Worm (Caenorhabditis elegans) whole organism, L3 larva: Measurements from ENCODE around the gene bbln-1.
A peak's percentile ranks its signal among the peaks of the same experiment; 100 is the strongest.

ENCODE experiments used
- R02D3.7 ChIP-seq: fragments of 150-350 bp; optimal IDR thresholded peaks from 2 replicates; lab custom pipeline; 2014; ENCODE audit warnings: missing biosample characterization, missing genetic modification characterization
- ZK546.5 ChIP-seq: sonication (generic microtip); optimal IDR thresholded peaks from 2 replicates; lab custom pipeline; 2017; ENCODE audit warnings: missing biosample characterization, missing genetic modification characterization
- ceh-16 ChIP-seq: sonication (generic microtip); optimal IDR thresholded peaks from 2 replicates; lab custom pipeline; 2017; ENCODE audit warnings: missing biosample characterization, missing genetic modification characterization
- ceh-28 ChIP-seq: fragments of 150-350 bp; optimal IDR thresholded peaks from 2 replicates; lab custom pipeline; 2014; ENCODE audit warnings: missing biosample characterization, missing genetic modification reagents, missing genetic modification characterization
- ceh-9 ChIP-seq: sonication (generic microtip); optimal IDR thresholded peaks from 2 replicates; lab custom pipeline; 2018; ENCODE audit warnings: missing biosample characterization, missing genetic modification characterization
- daf-12 ChIP-seq: fragments of 150-350 bp; optimal IDR thresholded peaks from 2 replicates; lab custom pipeline; 2014; ENCODE audit warnings: missing biosample characterization, missing genetic modification reagents, missing genetic modification characterization
- elt-1 ChIP-seq: fragments of 150-350 bp; optimal IDR thresholded peaks from 2 replicates; lab custom pipeline; 2014; ENCODE audit warnings: missing biosample characterization, missing genetic modification characterization
- elt-2 ChIP-seq: sonication (generic microtip); optimal IDR thresholded peaks from 2 replicates; lab custom pipeline; 2016; ENCODE audit warnings: missing genetic modification reagents, mild to moderate bottlenecking, missing genetic modification characterization, missing compliant biosample characterization
- elt-3 ChIP-seq, 3 experiments: fragments of 150-350 bp in 1 of 3; sonication (generic microtip) in 2 of 3; optimal IDR thresholded peaks; 2 replicates in 2 of 3; 4 replicates in 1 of 3; lab custom pipeline; 2014 to 2017; ENCODE audit warnings: missing biosample characterization in 3 of 3, missing genetic modification characterization in 3 of 3
- eor-1 ChIP-seq, 2 experiments: fragments of 150-350 bp; optimal IDR thresholded peaks; 2 replicates each; lab custom pipeline; 2014 to 2018; ENCODE audit warnings: missing biosample characterization in 2 of 2, missing genetic modification characterization in 2 of 2
- fkh-10 ChIP-seq: sonication (generic microtip); optimal IDR thresholded peaks from 2 replicates; lab custom pipeline; 2017; ENCODE audit warnings: missing biosample characterization, missing genetic modification reagents, missing genetic modification characterization
- fos-1 ChIP-seq: fragments of 150-350 bp; optimal IDR thresholded peaks from 2 replicates; lab custom pipeline; 2014; ENCODE audit warnings: missing biosample characterization, missing genetic modification characterization
- hmg-11 ChIP-seq: sonication (generic microtip); optimal IDR thresholded peaks from 2 replicates; lab custom pipeline; 2016; ENCODE audit warnings: missing genetic modification characterization, missing compliant biosample characterization
- jun-1 ChIP-seq: fragments of 150-350 bp; optimal IDR thresholded peaks from 2 replicates; lab custom pipeline; 2014; ENCODE audit warnings: missing biosample characterization, missing genetic modification reagents, missing genetic modification characterization
- lin-15B ChIP-seq: fragments of 150-350 bp; optimal IDR thresholded peaks from 2 replicates; lab custom pipeline; 2014; ENCODE audit warnings: missing biosample characterization, missing genetic modification characterization
- lin-39 ChIP-seq: fragments of 150-350 bp; optimal IDR thresholded peaks from 2 replicates; lab custom pipeline; 2018; ENCODE audit warnings: missing biosample characterization, missing genetic modification reagents, missing genetic modification characterization
- mml-1 ChIP-seq: fragments of 150-350 bp; sonication (generic microtip); optimal IDR thresholded peaks from 3 replicates; lab custom pipeline; 2014; ENCODE audit warnings: missing biosample characterization, missing genetic modification characterization
- nfya-1 ChIP-seq: sonication (generic microtip); optimal IDR thresholded peaks from 2 replicates; lab custom pipeline; 2017; ENCODE audit warnings: missing genetic modification characterization, mild to moderate bottlenecking, missing compliant biosample characterization, antibody characterized with exemption, moderate library complexity; ENCODE audit not compliant: insufficient read depth
- nhr-12 ChIP-seq: fragments of 150-350 bp; optimal IDR thresholded peaks from 2 replicates; lab custom pipeline; 2014; ENCODE audit warnings: missing biosample characterization, missing genetic modification characterization
- nhr-23 ChIP-seq: fragments of 150-350 bp; optimal IDR thresholded peaks from 2 replicates; lab custom pipeline; 2014; ENCODE audit warnings: missing biosample characterization, missing genetic modification reagents, missing genetic modification characterization
- nhr-25 ChIP-seq: sonication (generic microtip); optimal IDR thresholded peaks from 2 replicates; lab custom pipeline; 2017; ENCODE audit warnings: missing biosample characterization, missing genetic modification characterization
- nhr-28 ChIP-seq: fragments of 150-350 bp; optimal IDR thresholded peaks from 2 replicates; lab custom pipeline; 2014; ENCODE audit warnings: missing biosample characterization, missing genetic modification characterization
- nhr-43 ChIP-seq: sonication (generic microtip); optimal IDR thresholded peaks from 2 replicates; lab custom pipeline; 2016; ENCODE audit warnings: mild to moderate bottlenecking, missing genetic modification characterization, missing compliant biosample characterization; ENCODE audit not compliant: poor library complexity, severe bottlenecking
- nhr-67 ChIP-seq: fragments of 150-350 bp; optimal IDR thresholded peaks from 2 replicates; lab custom pipeline; 2014; ENCODE audit warnings: missing biosample characterization, missing genetic modification characterization
- pha-4 ChIP-seq: fragments of 150-350 bp; optimal IDR thresholded peaks from 2 replicates; lab custom pipeline; 2014; ENCODE audit warnings: missing biosample characterization, missing genetic modification reagents, missing genetic modification characterization
- pqm-1 ChIP-seq: fragments of 150-350 bp; optimal IDR thresholded peaks from 2 replicates; lab custom pipeline; 2017; ENCODE audit warnings: missing biosample characterization, missing genetic modification characterization, inconsistent platforms
- sea-2 ChIP-seq: fragments of 150-350 bp; sonication (generic microtip); optimal IDR thresholded peaks from 4 replicates; lab custom pipeline; 2014; ENCODE audit warnings: missing biosample characterization, missing genetic modification reagents, missing genetic modification characterization
- skn-1 ChIP-seq: fragments of 150-350 bp; optimal IDR thresholded peaks from 2 replicates; lab custom pipeline; 2014; ENCODE audit warnings: missing biosample characterization, missing genetic modification characterization
- snpc-4 ChIP-seq: fragments of 150-350 bp; optimal IDR thresholded peaks from 2 replicates; lab custom pipeline; 2014; ENCODE audit warnings: missing biosample characterization, missing genetic modification characterization
- tbx-2 ChIP-seq: sonication (generic microtip); optimal IDR thresholded peaks from 2 replicates; lab custom pipeline; 2016; ENCODE audit warnings: mild to moderate bottlenecking, missing genetic modification characterization, missing compliant biosample characterization
- zag-1 ChIP-seq: fragments of 150-350 bp; optimal IDR thresholded peaks from 2 replicates; lab custom pipeline; 2014; ENCODE audit warnings: missing biosample characterization, missing genetic modification characterization

bbln-1 gene

ce11 chrX:3181870-3182269 lies 29.6 kb upstream of the bbln-1 start:
- TF ChIP-seq elt-2 (tag; lab: Kevin White, UChicago): peak; percentile 76
- peak; percentile 43 for TF ChIP-seq pqm-1
- TF ChIP-seq tbx-2 (tag; lab: Kevin White, UChicago): no peak
- TF ChIP-seq sea-2 (GFP tag; lab: Kevin White, UChicago): no peak

- peak; percentile 8 for TF ChIP-seq hmg-11 (tag; lab: Kevin White, UChicago)
- no peak for TF ChIP-seq pqm-1
- peak; percentile 40 for TF ChIP-seq fkh-10 (GFP tag; lab: Kevin White, UChicago)
- no peak for TF ChIP-seq skn-1 (tag; lab: Kevin White, UChicago)
- TF ChIP-seq nhr-23: no peak
- no peak for TF ChIP-seq tbx-2 (tag; lab: Kevin White, UChicago)
These were observed 29.1 kb upstream of the bbln-1 start for ce11 chrX:3181376-3181775.

- TF ChIP-seq pha-4 (tag; lab: Kevin White, UChicago): peak; percentile 28
- TF ChIP-seq pqm-1: no peak
- TF ChIP-seq, all 47 proteins: peak for 1
These were observed 26.2 kb upstream of the bbln-1 start, which contains the start of gene klp-4 for ce11 chrX:3178501-3178900. TSS of gene klp-4 (minus strand) at chrX:3178701.

- TF ChIP-seq mml-1 (tag; lab: Kevin White, UChicago) (no peak), eor-1 (tag; optimal IDR thresholded peaks at IDR 0.05; lab: Kevin White, UChicago) (no peak), ZK546.5 (tag; lab: Kevin White, UChicago) (no peak), nhr-67 (no peak), elt-3 (tag; optimal IDR thresholded peaks at IDR 0.05; lab: Kevin White, UChicago) (no peak), ceh-16 (tag; lab: Kevin White, UChicago) (no peak), ceh-28 (tag; lab: Kevin White, UChicago) (no peak), zag-1 (tag; lab: Kevin White, UChicago) (no peak), pha-4 (tag; lab: Kevin White, UChicago) (no peak), nhr-43 (tag; lab: Kevin White, UChicago) (no peak), ceh-9 (no peak), pqm-1 (no peak), nfya-1 (tag; lab: Kevin White, UChicago) (no peak), nhr-23 (no peak)
These were observed 24.5 kb upstream of the bbln-1 start for ce11 chrX:3176728-3177127.

- no peak for TF ChIP-seq ceh-16 (tag; lab: Kevin White, UChicago)
- no peak for TF ChIP-seq zag-1 (tag; lab: Kevin White, UChicago)
- TF ChIP-seq nhr-67: no peak
These were observed 18.2 kb upstream of the bbln-1 start, which contains the start of gene C15C7.6 for ce11 chrX:3170456-3170855. TSS of gene C15C7.6 (minus strand) at chrX:3170556.

ce11 chrX:3165569-3165968 lies 13.3 kb upstream of the bbln-1 start, which contains the start of gene pfut-1:
TSS of gene pfut-1 (plus strand) at chrX:3165826.
- TF ChIP-seq elt-2 (tag; lab: Kevin White, UChicago): peak; percentile 61
- no peak for TF ChIP-seq nhr-25
- no peak for TF ChIP-seq nhr-28
- peak; percentile 29 for TF ChIP-seq pqm-1
- no peak for TF ChIP-seq daf-12 (tag; lab: Kevin White, UChicago)
- TF ChIP-seq, all 47 proteins: peak for 2

- TF ChIP-seq elt-2 (tag; lab: Kevin White, UChicago) (peak; percentile 56), elt-1 (tag; lab: Kevin White, UChicago) (peak; percentile 72), lin-39 (tag; lab: Kevin White, UChicago) (no peak)
- TF ChIP-seq, all 47 proteins: peak for 2
These were observed 11.8 kb upstream of the bbln-1 start, which contains the start of gene syx-6 for ce11 chrX:3163972-3164575. TSS of gene syx-6 (plus strand) at chrX:3164525.

ce11 chrX:3159542-3159941 lies 7.3 kb upstream of the bbln-1 start, which contains the start of gene gcc-1:
TSS of gene gcc-1 (plus strand) at chrX:3159940.
- peak; percentile 58 for TF ChIP-seq nhr-23
- TF ChIP-seq nhr-25: peak; percentile 69
- TF ChIP-seq pha-4 (tag; lab: Kevin White, UChicago): peak; percentile 58
- TF ChIP-seq snpc-4 (tag; lab: Kevin White, UChicago): no peak
- no peak for TF ChIP-seq nhr-28
- TF ChIP-seq jun-1 (tag; lab: Kevin White, UChicago): no peak
- peak; percentile 47 for TF ChIP-seq nfya-1 (tag; lab: Kevin White, UChicago)
- no peak for TF ChIP-seq eor-1 (tag; optimal IDR thresholded peaks at IDR 0.05; lab: Kevin White, UChicago)
- TF ChIP-seq fos-1 (tag; lab: Kevin White, UChicago): no peak
- TF ChIP-seq elt-2 (tag; lab: Kevin White, UChicago): peak; percentile 12
- TF ChIP-seq lin-15B (tag; lab: Kevin White, UChicago): peak; percentile 15
- no peak for TF ChIP-seq nhr-12 (tag; lab: Kevin White, UChicago)
- peak; percentile 58 for TF ChIP-seq lin-39 (tag; lab: Kevin White, UChicago)
- peak; percentile 19 for TF ChIP-seq hmg-11 (tag; lab: Kevin White, UChicago)
- peak; percentile 56 for TF ChIP-seq nhr-43 (tag; lab: Kevin White, UChicago)
- TF ChIP-seq R02D3.7: peak; percentile 90
